Worm (Caenorhabditis elegans) whole organism, L2 larva: ENCODE measurements around the gene tmem-131.

Source experiments
- aly-2 ChIP-seq: fragments of 150-350 bp; optimal IDR thresholded peaks from 2 replicates; lab custom pipeline; 2014; ENCODE audit warnings: missing biosample characterization, missing genetic modification characterization
- fos-1 ChIP-seq: fragments of 150-350 bp; optimal IDR thresholded peaks from 2 replicates; lab custom pipeline; 2014; ENCODE audit warnings: missing biosample characterization, missing genetic modification characterization
- lin-13 ChIP-seq: fragments of 150-350 bp; optimal IDR thresholded peaks from 2 replicates; lab custom pipeline; 2014; ENCODE audit warnings: missing biosample characterization, missing genetic modification reagents, missing genetic modification characterization
- nhr-11 ChIP-seq: fragments of 150-350 bp; optimal IDR thresholded peaks from 2 replicates; lab custom pipeline; 2014; ENCODE audit warnings: missing biosample characterization, missing genetic modification characterization
- nhr-129 ChIP-seq: fragments of 150-350 bp; optimal IDR thresholded peaks from 2 replicates; lab custom pipeline; 2014; ENCODE audit warnings: missing biosample characterization, missing genetic modification characterization
- nhr-25 ChIP-seq: fragments of 150-350 bp; sonication (generic microtip); optimal IDR thresholded peaks from 3 replicates; lab custom pipeline; 2014; ENCODE audit warnings: missing biosample characterization, missing genetic modification characterization
- nhr-6 ChIP-seq: fragments of 150-350 bp; optimal IDR thresholded peaks from 2 replicates; lab custom pipeline; 2014; ENCODE audit warnings: missing biosample characterization, missing genetic modification characterization
- nhr-77 ChIP-seq: fragments of 150-350 bp; optimal IDR thresholded peaks from 2 replicates; lab custom pipeline; 2014; ENCODE audit warnings: missing biosample characterization, missing genetic modification characterization
- skn-1 ChIP-seq: sonication (generic microtip); optimal IDR thresholded peaks from 2 replicates; lab custom pipeline; 2017; ENCODE audit warnings: missing biosample characterization, missing genetic modification characterization
- sma-9 ChIP-seq, 2 experiments: fragments of 150-350 bp in 1 of 2; sonication (generic microtip) in 1 of 2; optimal IDR thresholded peaks; 2 replicates each; lab custom pipeline; 2014 to 2016; ENCODE audit warnings: missing genetic modification characterization in 2 of 2, mild to moderate bottlenecking in 1 of 2, missing biosample characterization in 1 of 2, missing compliant biosample characterization in 1 of 2, missing genetic modification reagents in 1 of 2, moderate library complexity in 1 of 2
- unc-39 ChIP-seq: fragments of 150-350 bp; optimal IDR thresholded peaks from 2 replicates; lab custom pipeline; 2014; ENCODE audit warnings: missing biosample characterization, missing genetic modification characterization
- unc-62 ChIP-seq: fragments of 150-350 bp; optimal IDR thresholded peaks from 2 replicates; lab custom pipeline; 2014; ENCODE audit warnings: missing biosample characterization, missing genetic modification reagents, missing genetic modification characterization

DNA sequence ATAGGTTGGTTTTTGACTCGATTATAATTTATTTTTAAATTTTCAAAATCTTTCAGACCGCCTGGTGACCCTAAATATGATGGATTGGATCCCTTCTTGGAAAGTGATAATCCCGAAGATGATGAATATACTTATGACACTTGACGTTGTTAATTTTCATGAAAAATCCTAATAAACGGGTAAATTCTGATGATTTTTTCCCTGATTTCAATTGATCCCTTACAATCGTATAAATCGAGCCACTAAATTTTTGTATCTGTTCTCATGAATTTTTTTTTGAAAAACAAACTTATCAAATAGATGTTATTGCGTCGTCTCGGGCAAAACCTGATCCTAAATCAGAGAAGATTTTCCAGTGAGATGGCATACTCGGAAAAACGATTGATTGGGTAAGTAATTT lies 25.0 kb upstream of the tmem-131 start, which contains the start of gene R144.13:
- TF ChIP-seq nhr-11, result no peak
- no peak for TF ChIP-seq fos-1
- no peak for TF ChIP-seq skn-1
- no peak for TF ChIP-seq aly-2 (tag; lab: Kevin White, UChicago)
- no peak for TF ChIP-seq nhr-77
- no peak for TF ChIP-seq unc-39 (tag; lab: Kevin White, UChicago)
- TF ChIP-seq nhr-6 (tag; lab: Kevin White, UChicago), result no peak
- no peak for TF ChIP-seq nhr-129 (tag; lab: Kevin White, UChicago)
- TF ChIP-seq nhr-25, result no peak
- no peak for TF ChIP-seq unc-62
- TF ChIP-seq lin-13 (GFP tag; lab: Kevin White, UChicago), result no peak
- TF ChIP-seq sma-9 (GFP tag; optimal IDR thresholded peaks at IDR 0.05; lab: Kevin White, UChicago), result no peak
- TF ChIP-seq sma-9 (tag; optimal IDR thresholded peaks at IDR 0.05; lab: Kevin White, UChicago), result no peak
